Fruit fly (Drosophila melanogaster) whole organism, embryonic: ENCODE data around the gene CG13996.
A peak's percentile ranks its signal among the peaks of the same experiment; 100 is the strongest.

Experiments
- Abd-B ChIP-seq: fragments of 200-800 bp; sonication (Bioruptor generic); optimal IDR thresholded peaks from 2 replicates; lab custom pipeline; 2018; ENCODE audit warnings: missing biosample characterization, mild to moderate bottlenecking, missing genetic modification characterization, moderate library complexity
- Ada2b ChIP-seq: fragments of 200-800 bp; sonication (Bioruptor generic); IDR thresholded peaks from 2 replicates; pipeline ENCODE4 v1.3.6; 2022; ENCODE audit warnings: missing biosample characterization, missing genetic modification characterization
- Awh ChIP-seq: fragments of 200-800 bp; sonication (Bioruptor generic); IDR thresholded peaks from 2 replicates; pipeline ENCODE4, ENCODE4 v1.3.6; 2022; ENCODE audit warnings: missing biosample characterization, missing genetic modification characterization
- Bgb ChIP-seq: fragments of 200-800 bp; sonication (Bioruptor generic); IDR thresholded peaks from 2 replicates; pipeline ENCODE4 v1.3.6; 2022; ENCODE audit warnings: missing biosample characterization, missing genetic modification characterization; ENCODE audit not compliant: partially characterized antibody
- BtbVII ChIP-seq: fragments of 200-800 bp; sonication (Bioruptor generic); optimal IDR thresholded peaks from 3 replicates; lab custom pipeline; 2017; ENCODE audit warnings: missing biosample characterization, mild to moderate bottlenecking, missing genetic modification characterization
- CG11085 ChIP-seq: fragments of 200-800 bp; sonication (Bioruptor generic); IDR thresholded peaks from 2 replicates; pipeline ENCODE4 v1.3.6; 2022; ENCODE audit warnings: missing biosample characterization, missing genetic modification characterization
- CG12299 ChIP-seq: fragments of 200-800 bp; sonication (Bioruptor generic); optimal IDR thresholded peaks from 2 replicates; lab custom pipeline; 2018; ENCODE audit warnings: missing biosample characterization, mild to moderate bottlenecking, missing genetic modification characterization
- CG13296 ChIP-seq: fragments of 200-800 bp; sonication (Bioruptor generic); optimal IDR thresholded peaks from 3 replicates; lab custom pipeline; 2018; ENCODE audit warnings: missing biosample characterization, mild to moderate bottlenecking, missing genetic modification characterization
- CG17328 ChIP-seq: fragments of 200-800 bp; sonication (Bioruptor generic); IDR thresholded peaks from 2 replicates; pipeline ENCODE4 v1.3.6; 2022; ENCODE audit warnings: missing biosample characterization, missing genetic modification characterization
- CG18011 ChIP-seq: fragments of 200-800 bp; sonication (Bioruptor generic); optimal IDR thresholded peaks from 2 replicates; lab custom pipeline; 2017; ENCODE audit warnings: missing biosample characterization, missing genetic modification characterization, mild to moderate bottlenecking, moderate library complexity, missing genotype
- CG18476 ChIP-seq: fragments of 200-800 bp; sonication (Bioruptor generic); optimal IDR thresholded peaks from 2 replicates; lab custom pipeline; 2016; ENCODE audit warnings: missing biosample characterization, mild to moderate bottlenecking, missing genetic modification characterization
- CG30431 ChIP-seq: fragments of 200-800 bp; sonication (Bioruptor generic); optimal IDR thresholded peaks from 2 replicates; lab custom pipeline; 2017; ENCODE audit warnings: missing biosample characterization, missing genetic modification characterization
- CG3726 ChIP-seq: fragments of 200-800 bp; sonication (Bioruptor generic); IDR thresholded peaks from 3 replicates; pipeline ENCODE4, ENCODE4 v1.3.6; 2022; ENCODE audit warnings: missing biosample characterization, missing genetic modification characterization
- CG4730 ChIP-seq: fragments of 200-800 bp; sonication (Bioruptor generic); IDR thresholded peaks from 2 replicates; pipeline ENCODE4 v1.3.6; 2022; ENCODE audit warnings: missing biosample characterization, missing genetic modification characterization
- CG6272 ChIP-seq: fragments of 200-800 bp; sonication (Bioruptor generic); IDR thresholded peaks from 2 replicates; pipeline ENCODE4 v1.3.6; 2022; ENCODE audit warnings: missing biosample characterization, missing genetic modification characterization
- CG6654 ChIP-seq: fragments of 200-800 bp; sonication (Bioruptor generic); optimal IDR thresholded peaks from 2 replicates; lab custom pipeline; 2017; ENCODE audit warnings: missing biosample characterization, mild to moderate bottlenecking, missing genetic modification characterization
- CG6683 ChIP-seq: fragments of 200-800 bp; sonication (Bioruptor generic); optimal IDR thresholded peaks from 2 replicates; lab custom pipeline; 2017; ENCODE audit warnings: missing biosample characterization, mild to moderate bottlenecking, missing genetic modification characterization, missing genetic modification reagents
- CG8388 ChIP-seq: fragments of 200-800 bp; sonication (Bioruptor generic); optimal IDR thresholded peaks from 2 replicates; lab custom pipeline; 2019; ENCODE audit warnings: missing biosample characterization, mild to moderate bottlenecking, missing genetic modification characterization, moderate library complexity
- CG9932 ChIP-seq: fragments of 200-800 bp; sonication (Bioruptor generic); IDR thresholded peaks from 2 replicates; pipeline ENCODE4 v1.3.6; 2022; ENCODE audit warnings: missing biosample characterization, missing genetic modification characterization
- CoRest ChIP-seq: fragments of 200-800 bp; sonication (Bioruptor generic); optimal IDR thresholded peaks from 3 replicates; lab custom pipeline; 2018; ENCODE audit warnings: missing biosample characterization, mild to moderate bottlenecking, missing genetic modification characterization, moderate library complexity
- Dad ChIP-seq: fragments of 200-800 bp; sonication (Bioruptor generic); optimal IDR thresholded peaks from 3 replicates; lab custom pipeline; 2016; ENCODE audit warnings: missing biosample characterization, missing genetic modification characterization
- Eip74EF ChIP-seq, 2 experiments: fragments of 200-800 bp in 1 of 2; fragments of >200 bp in 1 of 2; sonication (Bioruptor generic) in 1 of 2; optimal IDR thresholded peaks; 2 replicates each; lab custom pipeline; 2017 to 2019; ENCODE audit warnings: missing biosample characterization in 2 of 2, missing genetic modification characterization in 2 of 2, mild to moderate bottlenecking in 1 of 2, moderate library complexity in 1 of 2
- Elba2 ChIP-seq: fragments of 200-800 bp; sonication (Bioruptor generic); optimal IDR thresholded peaks from 3 replicates; lab custom pipeline; 2016; ENCODE audit warnings: missing biosample characterization, missing genetic modification characterization
- H2.0 ChIP-seq: fragments of 200-800 bp; sonication (Bioruptor generic); IDR thresholded peaks from 2 replicates; pipeline ENCODE4 v1.3.6; 2022; ENCODE audit warnings: missing biosample characterization, missing genetic modification characterization
- HLH3B ChIP-seq: fragments of 200-800 bp; sonication (Bioruptor generic); IDR thresholded peaks from 2 replicates; pipeline ENCODE4 v1.3.6; 2022; ENCODE audit warnings: missing biosample characterization, missing genetic modification characterization
- HLH54F ChIP-seq: fragments of 200-800 bp; sonication (Bioruptor generic); optimal IDR thresholded peaks from 3 replicates; lab custom pipeline; 2016; ENCODE audit warnings: missing biosample characterization, missing genetic modification characterization
- Jarid2 ChIP-seq: fragments of 200-800 bp; sonication (Bioruptor generic); optimal IDR thresholded peaks from 3 replicates; lab custom pipeline; 2017; ENCODE audit warnings: mild to moderate bottlenecking, missing biosample characterization, missing genetic modification reagents, missing genetic modification characterization
- MTF-1 ChIP-seq: fragments of 200-800 bp; sonication (Bioruptor generic); optimal IDR thresholded peaks from 2 replicates; lab custom pipeline; 2018; ENCODE audit warnings: missing biosample characterization, mild to moderate bottlenecking, missing genetic modification characterization, borderline replicate concordance
- Med ChIP-seq: fragments of 200-800 bp; sonication (Bioruptor generic); peaks from one replicate; lab custom pipeline; 2016; ENCODE audit warnings: missing biosample characterization, missing genetic modification characterization, mild to moderate bottlenecking, inconsistent platforms, moderate library complexity
- Meics ChIP-seq: fragments of 200-800 bp; sonication (Bioruptor generic); optimal IDR thresholded peaks from 2 replicates; lab custom pipeline; 2017; ENCODE audit warnings: missing biosample characterization, mild to moderate bottlenecking, missing genetic modification characterization
- Nf-YB ChIP-seq: fragments of 200-800 bp; sonication (Bioruptor generic); optimal IDR thresholded peaks from 3 replicates; lab custom pipeline; 2019; ENCODE audit warnings: missing biosample characterization, mild to moderate bottlenecking, missing genetic modification characterization, moderate library complexity
- Poxn ChIP-seq: fragments of 200-800 bp; sonication (Bioruptor generic); IDR thresholded peaks from 2 replicates; pipeline ENCODE4 v1.3.6; 2022; ENCODE audit warnings: missing biosample characterization, missing genetic modification characterization
- Spps ChIP-seq: fragments of 200-800 bp; sonication (Bioruptor generic); optimal IDR thresholded peaks from 2 replicates; lab custom pipeline; 2018; ENCODE audit warnings: missing biosample characterization, mild to moderate bottlenecking, missing genetic modification characterization
- Sry-δ ChIP-seq: fragments of 200-800 bp; sonication (Bioruptor generic); optimal IDR thresholded peaks from 2 replicates; lab custom pipeline; 2016; ENCODE audit warnings: missing biosample characterization, missing genetic modification characterization
- Tbp ChIP-seq: fragments of >200 bp; optimal IDR thresholded peaks from 2 replicates; lab custom pipeline; 2018; ENCODE audit warnings: missing biosample characterization, missing genetic modification characterization
- Trl ChIP-seq, 3 experiments: fragments of >200 bp in 2 of 3; fragments of 200-800 bp in 1 of 3; sonication (Bioruptor generic) in 1 of 3; optimal IDR thresholded peaks; 2 replicates in 1 of 3; 3 replicates in 2 of 3; lab custom pipeline; 2016 to 2017; ENCODE audit warnings: missing biosample characterization in 1 of 3, missing genetic modification characterization in 1 of 3
- ac ChIP-seq: fragments of 200-800 bp; sonication (Bioruptor generic); optimal IDR thresholded peaks from 3 replicates; lab custom pipeline; 2017; ENCODE audit warnings: missing biosample characterization, mild to moderate bottlenecking, missing genetic modification characterization
- ara ChIP-seq: fragments of 200-800 bp; sonication (Bioruptor generic); IDR thresholded peaks from 2 replicates; pipeline ENCODE4 v1.3.6; 2022; ENCODE audit warnings: missing biosample characterization, missing genetic modification characterization
- bcd ChIP-seq: fragments of 200-800 bp; sonication (Bioruptor generic); optimal IDR thresholded peaks from 2 replicates; lab custom pipeline; 2017; ENCODE audit warnings: missing biosample characterization, mild to moderate bottlenecking, missing genetic modification characterization
- btn ChIP-seq: fragments of 200-800 bp; sonication (Bioruptor generic); optimal IDR thresholded peaks from 2 replicates; lab custom pipeline; 2016; ENCODE audit warnings: missing biosample characterization, missing genetic modification characterization
- crol ChIP-seq: fragments of 200-800 bp; sonication (Bioruptor generic); IDR thresholded peaks from 2 replicates; pipeline ENCODE4 v1.3.6; 2022; ENCODE audit warnings: missing biosample characterization, missing genetic modification characterization
- gro ChIP-seq: fragments of 200-800 bp; sonication (Bioruptor generic); optimal IDR thresholded peaks from 2 replicates; lab custom pipeline; 2016; ENCODE audit warnings: missing biosample characterization, missing genetic modification characterization
- gt ChIP-seq: fragments of 200-800 bp; sonication (Bioruptor generic); IDR thresholded peaks from 2 replicates; pipeline ENCODE4 v1.3.6; 2022; ENCODE audit warnings: missing biosample characterization, missing genetic modification characterization
- lov ChIP-seq, 2 experiments: fragments of 200-800 bp in 1 of 2; fragments of >200 bp in 1 of 2; sonication (Bioruptor generic) in 1 of 2; IDR thresholded peaks in 1 of 2; optimal IDR thresholded peaks in 1 of 2; 2 replicates in 1 of 2; 3 replicates in 1 of 2; pipeline versions ENCODE4 v1.3.6 to Lab custom; 2017 to 2022; ENCODE audit warnings: missing biosample characterization in 1 of 2, missing genetic modification characterization in 1 of 2
- nmo ChIP-seq: fragments of 200-800 bp; sonication (Bioruptor generic); optimal IDR thresholded peaks from 2 replicates; lab custom pipeline; 2018; ENCODE audit warnings: missing biosample characterization, mild to moderate bottlenecking, missing genetic modification characterization, moderate library complexity
- pho ChIP-seq: fragments of 200-800 bp; sonication (Bioruptor generic); optimal IDR thresholded peaks from 2 replicates; lab custom pipeline; 2016; ENCODE audit warnings: missing biosample characterization, missing genetic modification characterization
- slbo ChIP-seq: fragments of 200-800 bp; sonication (Bioruptor generic); IDR thresholded peaks from 2 replicates; pipeline ENCODE4 v1.3.6; 2022; ENCODE audit warnings: missing biosample characterization, missing genetic modification characterization
- tap ChIP-seq: fragments of 200-800 bp; optimal IDR thresholded peaks from 3 replicates; lab custom pipeline; 2019; ENCODE audit warnings: missing biosample characterization, mild to moderate bottlenecking, missing genetic modification characterization, moderate library complexity
- tio ChIP-seq: fragments of 200-800 bp; sonication (Bioruptor generic); optimal IDR thresholded peaks from 2 replicates; lab custom pipeline; 2017; ENCODE audit warnings: missing biosample characterization, missing genetic modification characterization, inconsistent platforms

Gene CG13996

dm6 chr2L:6051212-6051621 is 30.6 kb downstream of the CG13996 start (continued):
- TF ChIP-seq slbo (peak; percentile 89), tio (GFP tag; lab: Kevin White, UChicago) (no peak), CG17328 (GFP tag; lab: Robert Waterston, UW) (peak; percentile 96), CG11085 (GFP tag; lab: Robert Waterston, UW) (peak; percentile 50; the same call in 1 of the 2 replicates), btn (GFP tag; lab: Kevin White, UChicago) (peak; percentile 94), lov (optimal IDR thresholded peaks at IDR 0.05; lab: Kevin White, UChicago) (no peak), lov (GFP tag; IDR thresholded peaks at IDR 0.05; lab: Robert Waterston, UW) (peak; percentile 89), Jarid2 (GFP tag; lab: Kevin White, UChicago) (peak; percentile 79), Trl (optimal IDR thresholded peaks at IDR 0.05; lab: Kevin White, UChicago) (peak in 1 of 2 experiments; percentile 6), Trl (GFP tag; optimal IDR thresholded peaks at IDR 0.05; lab: Kevin White, UChicago) (peak; percentile 97), H2.0 (GFP tag; lab: Robert Waterston, UW) (peak; percentile 90), HLH3B (GFP tag; lab: Robert Waterston, UW) (peak; percentile 95), Ada2b (GFP tag; lab: Robert Waterston, UW) (peak; percentile 96), tap (peak; percentile 97), HLH54F (GFP tag; lab: Kevin White, UChicago) (peak; percentile 93), gt (GFP tag; lab: Robert Waterston, UW) (peak; percentile 66; the same call in 1 of the 2 replicates), CG6683 (GFP tag; lab: Kevin White, UChicago) (peak; percentile 95), Meics (GFP tag; lab: Kevin White, UChicago) (peak; percentile 97), Sry-δ (GFP tag; lab: Kevin White, UChicago) (peak; percentile 48), Elba2 (GFP tag; lab: Kevin White, UChicago) (no peak), CG8388 (peak; percentile 97), CG30431 (GFP tag; lab: Kevin White, UChicago) (peak; percentile 84), Spps (tag; lab: Kevin White, UChicago) (peak; percentile 95), CG18476 (peak; percentile 95), Eip74EF (GFP tag; optimal IDR thresholded peaks at IDR 0.05; lab: Kevin White, UChicago) (peak in 1 of 2 experiments; percentile 97), CG9932 (GFP tag; lab: Robert Waterston, UW) (peak; percentile 87), nmo (GFP tag; lab: Kevin White, UChicago) (peak; percentile 96), gro (GFP tag; lab: Kevin White, UChicago) (peak; percentile 98), Poxn (peak; percentile 76), CG6654 (GFP tag; lab: Kevin White, UChicago) (peak; percentile 82), Awh (GFP tag; lab: Robert Waterston, UW) (peak; percentile 89), pho (GFP tag; lab: Kevin White, UChicago) (peak; percentile 95), Dad (GFP tag; lab: Kevin White, UChicago) (peak; percentile 97), MTF-1 (peak; percentile 91), CG6272 (GFP tag; lab: Robert Waterston, UW) (peak; percentile 58; the same call in 1 of the 2 replicates), bcd (peak; percentile 94), BtbVII (GFP tag; lab: Kevin White, UChicago) (peak; percentile 97), CG13296 (GFP tag; lab: Kevin White, UChicago) (peak; percentile 99), crol (GFP tag; lab: Robert Waterston, UW) (peak; percentile 66), CG18011 (peak; percentile 86), ara (GFP tag; lab: Robert Waterston, UW) (peak; percentile 96), CG3726 (GFP tag; lab: Robert Waterston, UW) (peak; percentile 84; the same call in 2 of the 3 replicates), CG4730 (GFP tag; lab: Robert Waterston, UW) (peak; percentile 69), Tbp (no peak), Bgb (GFP tag; lab: Robert Waterston, UW) (no peak), ac (GFP tag; lab: Kevin White, UChicago) (peak; percentile 79), Med (GFP tag; lab: Kevin White, UChicago) (peak; percentile 100), Abd-B (GFP tag; lab: Kevin White, UChicago) (peak; percentile 73), CoRest (peak; percentile 96), CG12299 (tag; lab: Kevin White, UChicago) (peak; percentile 97), Nf-YB (GFP tag; lab: Kevin White, UChicago) (peak; percentile 85)
